Worm (Caenorhabditis elegans) whole organism, early embryonic: ENCODE results near the gene srh-270.

ENCODE experiments used
- B0310.2 ChIP-seq: sonication (generic microtip); optimal IDR thresholded peaks from 2 replicates; lab custom pipeline; 2016; ENCODE audit warnings: mild to moderate bottlenecking, missing genetic modification characterization, missing compliant biosample characterization
- F13C5.2 ChIP-seq: sonication (generic microtip); optimal IDR thresholded peaks from 2 replicates; lab custom pipeline; 2017; ENCODE audit warnings: mild to moderate bottlenecking, missing genetic modification characterization, inconsistent platforms, missing compliant biosample characterization
- aly-1 ChIP-seq: sonication (generic microtip); optimal IDR thresholded peaks from 2 replicates; lab custom pipeline; 2016; ENCODE audit warnings: missing genetic modification characterization, missing compliant biosample characterization
- ama-1 ChIP-seq: fragments of 150-350 bp; optimal IDR thresholded peaks from 2 replicates; lab custom pipeline; 2014
- ceh-36 ChIP-seq: sonication (generic microtip); optimal IDR thresholded peaks from 2 replicates; lab custom pipeline; 2016; ENCODE audit warnings: missing genetic modification characterization, inconsistent platforms, missing compliant biosample characterization
- ets-7 ChIP-seq: sonication (generic microtip); optimal IDR thresholded peaks from 2 replicates; lab custom pipeline; 2016; ENCODE audit warnings: missing genotype, missing genetic modification characterization, missing compliant biosample characterization
- flt-1 ChIP-seq: fragments of 200-800 bp; sonication (Bioruptor generic); IDR thresholded peaks from 2 replicates; pipeline ENCODE4 v1.3.6; 2022; ENCODE audit warnings: missing genetic modification characterization, missing compliant biosample characterization
- hnd-1 ChIP-seq: sonication (generic microtip); optimal IDR thresholded peaks from 2 replicates; lab custom pipeline; 2016; ENCODE audit warnings: missing genetic modification characterization, missing compliant biosample characterization
- scrt-1 ChIP-seq: fragments of 200-800 bp; sonication (Bioruptor generic); IDR thresholded peaks from 2 replicates; pipeline ENCODE4 v1.3.6; 2022; ENCODE audit warnings: missing genetic modification characterization, missing compliant biosample characterization
- sea-1 ChIP-seq: fragments of 200-800 bp; sonication (Bioruptor generic); conservative IDR thresholded peaks from 2 replicates; pipeline ENCODE4 v1.3.6; 2022; ENCODE audit warnings: missing genetic modification characterization, missing compliant biosample characterization
- tbx-11 ChIP-seq: fragments of 200-800 bp; sonication (Bioruptor generic); IDR thresholded peaks from 2 replicates; pipeline ENCODE4 v1.3.6; 2022; ENCODE audit warnings: missing genetic modification characterization, missing compliant biosample characterization

DNA sequence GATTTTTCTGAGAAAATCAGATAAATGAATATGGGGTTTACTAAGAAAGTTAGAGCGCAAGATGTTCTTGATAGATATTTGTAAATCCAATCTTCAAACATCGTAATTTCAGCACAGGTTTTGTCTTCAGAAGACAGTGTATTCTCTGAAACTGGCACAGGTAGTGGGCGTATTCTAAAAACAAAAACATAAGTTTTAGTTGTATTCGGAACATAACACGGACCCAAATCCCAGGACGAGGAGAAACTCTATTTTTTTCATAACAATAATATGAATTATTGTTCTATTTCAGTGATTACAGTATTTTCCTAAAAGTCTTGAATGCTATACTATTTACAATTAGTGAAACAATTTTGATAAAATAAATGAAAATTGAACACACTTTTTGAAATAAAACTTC is 24.9 kb downstream of the srh-270 start, which contains the start of gene srj-45:
- TF ChIP-seq F13C5.2 (tag; lab: Kevin White, UChicago) (no peak), ama-1 (lab: Kevin White, UChicago) (no peak), tbx-11 (GFP tag; lab: Robert Waterston, UW) (no peak), flt-1 (GFP tag; lab: Robert Waterston, UW) (no peak), ets-7 (tag; lab: Kevin White, UChicago) (no peak), ceh-36 (no peak), scrt-1 (GFP tag; lab: Robert Waterston, UW) (no peak), aly-1 (tag; lab: Kevin White, UChicago) (no peak), B0310.2 (tag; lab: Kevin White, UChicago) (no peak), hnd-1 (tag; lab: Kevin White, UChicago) (no peak), sea-1 (no peak)
